Worm (Caenorhabditis elegans): ENCODE data around the gene F49E2.2.
A peak's percentile ranks its signal among the peaks of the same experiment; 100 is the strongest.

The F49E2.2 gene

ce11 chrX:9616919-9617318, 50.4 kb downstream of the F49E2.2 start, which contains the start of gene C11E4.7:
Gene C11E4.7 (plus strand): TSS chrX:9617219.
- TF ChIP-seq snpc-4 (tag; optimal IDR thresholded peaks at IDR 0.05), result no peak
- no peak for TF ChIP-seq nfya-1 (tag; optimal IDR thresholded peaks at IDR 0.05; ENCODE audit: insufficient read depth)
- no peak for TF ChIP-seq R02D3.7 (tag; optimal IDR thresholded peaks at IDR 0.05)
- TF ChIP-seq aly-2 (tag; optimal IDR thresholded peaks at IDR 0.05), result no peak
- TF ChIP-seq zag-1 (tag; optimal IDR thresholded peaks at IDR 0.05), result no peak
- no peak for TF ChIP-seq nhr-43 (tag; optimal IDR thresholded peaks at IDR 0.05; ENCODE audit: poor library complexity, severe bottlenecking)
- TF ChIP-seq nhr-77 (tag; optimal IDR thresholded peaks at IDR 0.05), result no peak
- no peak for TF ChIP-seq ztf-11 (tag; optimal IDR thresholded peaks at IDR 0.05)
- no peak for TF ChIP-seq lin-39 (tag; optimal IDR thresholded peaks at IDR 0.05)
- TF ChIP-seq nhr-237 (tag; optimal IDR thresholded peaks at IDR 0.05), result no peak

DNA sequence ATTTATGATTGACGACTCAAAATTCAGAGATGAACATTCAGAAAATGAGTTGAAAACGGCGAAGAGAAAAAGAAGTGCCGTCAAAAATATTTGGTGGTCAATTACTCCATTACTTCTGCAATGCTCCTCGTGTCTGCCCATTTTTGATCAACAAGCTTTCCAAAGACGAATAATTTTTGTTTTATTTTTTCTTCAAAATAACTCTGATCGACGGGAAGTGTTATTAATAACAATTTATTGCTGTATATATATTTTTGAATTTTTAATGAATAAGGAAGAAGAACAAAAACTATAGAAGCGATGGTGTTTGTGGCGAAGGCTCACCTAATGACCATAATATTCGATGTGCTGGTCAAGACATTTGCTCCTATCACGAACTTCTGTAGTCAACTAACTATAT, 53.6 kb downstream of the F49E2.2 start, which contains the start of gene C11E4.8:
Gene C11E4.8, plus strand, starts transcription at position 301 of the 400 bp plus-strand sequence.
- TF ChIP-seq fkh-10 (GFP tag; optimal IDR thresholded peaks at IDR 0.05), result no peak
- no peak for TF ChIP-seq fkh-2 (tag; optimal IDR thresholded peaks at IDR 0.05)
- no peak for TF ChIP-seq R02D3.7 (tag; optimal IDR thresholded peaks at IDR 0.05)
- no peak for TF ChIP-seq nhr-28 (tag; optimal IDR thresholded peaks at IDR 0.05)
- no peak for TF ChIP-seq jun-1 (tag; optimal IDR thresholded peaks at IDR 0.05)
- no peak for TF ChIP-seq nhr-77 (tag; optimal IDR thresholded peaks at IDR 0.05)
- TF ChIP-seq nhr-67 (tag; optimal IDR thresholded peaks at IDR 0.05), result no peak
- TF ChIP-seq ztf-4 (tag; optimal IDR thresholded peaks at IDR 0.05), result no peak
- TF ChIP-seq sea-2 (GFP tag; optimal IDR thresholded peaks at IDR 0.05), result no peak

DNA sequence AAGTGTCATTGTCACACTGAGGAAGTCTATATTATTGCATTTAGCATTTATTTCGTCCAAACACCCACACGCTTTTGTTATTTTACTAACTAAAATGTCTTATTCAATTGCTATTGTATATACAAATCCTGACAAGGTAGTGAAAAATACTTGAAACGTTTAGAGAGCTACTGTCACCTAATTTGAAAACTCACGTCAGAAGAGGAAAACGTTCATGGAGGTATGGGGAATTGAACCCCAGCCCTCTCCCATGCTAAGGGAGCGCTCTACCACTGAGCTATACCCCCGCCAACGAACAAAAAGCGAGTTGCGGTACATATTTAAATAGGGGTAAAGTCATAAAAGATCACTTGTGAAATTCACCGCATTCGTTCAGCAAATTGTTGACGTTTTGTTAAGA, 56.1 kb downstream of the F49E2.2 start:
- TF ChIP-seq hmg-11 (tag; optimal IDR thresholded peaks at IDR 0.05) (peak; percentile 14), elt-2 (tag; optimal IDR thresholded peaks at IDR 0.05) (peak; percentile 27), nhr-25 (tag; optimal IDR thresholded peaks at IDR 0.05) (peak; percentile 4), lsy-12 (tag; optimal IDR thresholded peaks at IDR 0.05) (peak; percentile 4), nhr-43 (tag; optimal IDR thresholded peaks at IDR 0.05; ENCODE audit: poor library complexity, severe bottlenecking) (peak; percentile 59), nhr-77 (tag; optimal IDR thresholded peaks at IDR 0.05) (no peak)

Measured in whole organism, L3 larva.